In genomic region chr3L:22890024-22890423, dm6 we compare ENCODE assay signal across 1 fruit fly cellular context.
TF ChIP-seq lines count a peak whose summit lies in the region.

No protein-coding gene starts in this region.

TF ChIP-seq in whole organism, embryonic, 481 proteins besides CTCF, POLR2A, EP300 and RAD21 (continued from another document):
- TF ChIP-seq sug (tag; optimal IDR thresholded peaks at IDR 0.05; lab: Kevin White, UChicago) (peak; percentile 81), CG12071 (GFP tag; optimal IDR thresholded peaks at IDR 0.05; lab: Kevin White, UChicago) (no peak), Opbp (GFP tag; IDR thresholded peaks at IDR 0.05; lab: Robert Waterston, UW; ENCODE audit: partially characterized antibody) (0 out of 3 replicates have a peak, but pooled peaks have one; percentile 12)
